Worm (Caenorhabditis elegans) whole organism, late embryonic: ENCODE results near the gene C09H10.4.

Source experiments
- F13H6.1 ChIP-seq: sonication (generic microtip); optimal IDR thresholded peaks from 2 replicates; lab custom pipeline; 2016; ENCODE audit warnings: missing genetic modification characterization, missing compliant biosample characterization
- syd-9 ChIP-seq: sonication (generic microtip); optimal IDR thresholded peaks from 2 replicates; lab custom pipeline; 2016; ENCODE audit warnings: mild to moderate bottlenecking, missing genetic modification characterization, moderate library complexity, missing compliant biosample characterization

- TF ChIP-seq syd-9 = no peak
- no peak for TF ChIP-seq F13H6.1 (tag; lab: Kevin White, UChicago)
These were observed 10.6 kb upstream of the C09H10.4 start, which contains the start of gene unc-53 for ce11 chrII:11089356-11089755.
